Fruit fly (Drosophila melanogaster): ENCODE results near the gene Btk.

DNA sequence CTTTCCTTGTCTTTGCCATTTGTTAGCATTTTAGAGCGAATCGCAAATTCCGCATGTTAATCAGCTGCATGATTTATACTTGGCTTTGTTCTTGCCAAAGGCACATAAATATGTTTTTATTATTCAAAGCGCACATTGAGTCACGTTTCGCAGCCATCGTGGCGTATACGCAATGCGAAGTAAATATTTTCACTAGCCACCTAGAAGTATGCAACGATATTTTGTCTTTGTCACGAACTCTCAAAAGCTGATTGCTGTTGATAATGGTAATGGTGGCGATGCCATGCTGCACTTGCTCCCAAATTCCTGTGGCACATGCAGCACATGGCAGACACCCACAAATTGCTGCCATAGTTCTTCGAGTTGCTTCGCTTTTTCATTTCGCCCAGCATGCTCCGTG is 33.8 kb upstream of the Btk start:
- TF ChIP-seq CG17806 (tag; optimal IDR thresholded peaks at IDR 0.05), result no peak
- no peak for TF ChIP-seq CG8301 (tag; optimal IDR thresholded peaks at IDR 0.05)
- TF ChIP-seq D1 (tag; optimal IDR thresholded peaks at IDR 0.05), result no peak
- TF ChIP-seq CG13204 (GFP tag; optimal IDR thresholded peaks at IDR 0.05), result no peak
- TF ChIP-seq fd96Ca (GFP tag; IDR thresholded peaks at IDR 0.05), result no peak
- no peak for TF ChIP-seq Pif1B (GFP tag; optimal IDR thresholded peaks at IDR 0.05)
- 0 out of 2 replicates have a peak, but pooled peaks have one; percentile 9 for TF ChIP-seq Ets98B (GFP tag; IDR thresholded peaks at IDR 0.05)
- no peak for TF ChIP-seq CG32121 (GFP tag; IDR thresholded peaks at IDR 0.05)

Data from whole organism, pupa.